Worm (Caenorhabditis elegans) whole organism, mixed stage, embryonic: ENCODE results near the gene txt-4.

Experiments
- M03D4.4 ChIP-seq: sonication (generic microtip); optimal IDR thresholded peaks from 2 replicates; lab custom pipeline; 2017; ENCODE audit warnings: mild to moderate bottlenecking, missing genetic modification characterization, missing compliant biosample characterization
- bed-3 ChIP-seq: fragments of 200-800 bp; sonication (Bioruptor generic); optimal IDR thresholded peaks from 3 replicates; lab custom pipeline; 2018; ENCODE audit warnings: mild to moderate bottlenecking, missing genetic modification characterization, moderate library complexity, missing compliant biosample characterization
- blmp-1 ChIP-seq: fragments of 150-350 bp; optimal IDR thresholded peaks from 2 replicates; lab custom pipeline; 2014; ENCODE audit warnings: missing biosample characterization, missing genetic modification characterization
- ceh-39 ChIP-seq: fragments of 150-350 bp; optimal IDR thresholded peaks from 2 replicates; lab custom pipeline; 2014; ENCODE audit warnings: missing biosample characterization, missing genetic modification characterization
- ceh-43 ChIP-seq: fragments of 200-800 bp; sonication (Bioruptor generic); optimal IDR thresholded peaks from 2 replicates; lab custom pipeline; 2018; ENCODE audit warnings: mild to moderate bottlenecking, missing genetic modification characterization, moderate library complexity, missing compliant biosample characterization
- ceh-83 ChIP-seq: fragments of 200-800 bp; sonication (Bioruptor generic); optimal IDR thresholded peaks from 2 replicates; lab custom pipeline; 2018; ENCODE audit warnings: mild to moderate bottlenecking, missing genetic modification characterization, missing compliant biosample characterization
- ces-1 ChIP-seq: fragments of 150-350 bp; optimal IDR thresholded peaks from 2 replicates; lab custom pipeline; 2014; ENCODE audit warnings: missing biosample characterization, missing genetic modification reagents, missing genetic modification characterization
- cnd-1 ChIP-seq: fragments of 200-800 bp; sonication (Bioruptor generic); optimal IDR thresholded peaks from 2 replicates; lab custom pipeline; 2018; ENCODE audit warnings: mild to moderate bottlenecking, missing genetic modification characterization, missing compliant biosample characterization
- drap-1 ChIP-seq: fragments of 200-800 bp; sonication (Bioruptor generic); optimal IDR thresholded peaks from 3 replicates; lab custom pipeline; 2018; ENCODE audit warnings: mild to moderate bottlenecking, missing genetic modification characterization, missing compliant biosample characterization
- elt-1 ChIP-seq: sonication (generic microtip); optimal IDR thresholded peaks from 2 replicates; lab custom pipeline; 2017; ENCODE audit warnings: missing genetic modification characterization, mild to moderate bottlenecking, missing compliant biosample characterization, antibody characterized with exemption, moderate library complexity, borderline replicate concordance; ENCODE audit not compliant: insufficient read depth
- elt-3 ChIP-seq: fragments of 150-350 bp; optimal IDR thresholded peaks from 2 replicates; lab custom pipeline; 2014; ENCODE audit warnings: missing biosample characterization, missing genetic modification characterization
- flh-1 ChIP-seq: fragments of 200-800 bp; sonication (Bioruptor generic); optimal IDR thresholded peaks from 2 replicates; lab custom pipeline; 2018; ENCODE audit warnings: mild to moderate bottlenecking, missing genetic modification characterization, moderate library complexity, missing compliant biosample characterization
- ham-2 ChIP-seq: fragments of 200-800 bp; sonication (Bioruptor generic); optimal IDR thresholded peaks from 2 replicates; lab custom pipeline; 2018; ENCODE audit warnings: mild to moderate bottlenecking, missing genetic modification characterization, missing compliant biosample characterization
- hlh-1 ChIP-seq: fragments of 150-350 bp; optimal IDR thresholded peaks from 2 replicates; lab custom pipeline; 2014; ENCODE audit warnings: missing biosample characterization, missing genetic modification reagents, missing genetic modification characterization
- lin-13 ChIP-seq: fragments of 150-350 bp; optimal IDR thresholded peaks from 2 replicates; lab custom pipeline; 2014; ENCODE audit warnings: missing biosample characterization, missing genetic modification characterization
- lin-32 ChIP-seq: fragments of 200-800 bp; sonication (Bioruptor generic); optimal IDR thresholded peaks from 2 replicates; lab custom pipeline; 2018; ENCODE audit warnings: mild to moderate bottlenecking, missing genetic modification characterization, missing compliant biosample characterization
- lsy-2 ChIP-seq: fragments of 150-350 bp; optimal IDR thresholded peaks from 2 replicates; lab custom pipeline; 2014; ENCODE audit warnings: missing biosample characterization, missing genetic modification characterization
- mab-5 ChIP-seq: fragments of 150-350 bp; optimal IDR thresholded peaks from 2 replicates; lab custom pipeline; 2014; ENCODE audit warnings: missing biosample characterization, missing genetic modification characterization
- mep-1 ChIP-seq: fragments of 150-350 bp; optimal IDR thresholded peaks from 2 replicates; lab custom pipeline; 2017; ENCODE audit warnings: missing biosample characterization, missing genetic modification reagents, missing genetic modification characterization, inconsistent platforms
- mls-2 ChIP-seq: sonication (generic microtip); optimal IDR thresholded peaks from 2 replicates; lab custom pipeline; 2016; ENCODE audit warnings: mild to moderate bottlenecking, missing genetic modification characterization, moderate library complexity, missing compliant biosample characterization
- nhr-12 ChIP-seq: fragments of 150-350 bp; optimal IDR thresholded peaks from 2 replicates; lab custom pipeline; 2014; ENCODE audit warnings: missing biosample characterization, missing genetic modification characterization
- nhr-2 ChIP-seq: fragments of 150-350 bp; optimal IDR thresholded peaks from 2 replicates; lab custom pipeline; 2014; ENCODE audit warnings: missing biosample characterization, missing genetic modification characterization
- nhr-237 ChIP-seq: fragments of 150-350 bp; optimal IDR thresholded peaks from 2 replicates; lab custom pipeline; 2014; ENCODE audit warnings: missing biosample characterization, missing genetic modification characterization
- nhr-28 ChIP-seq: fragments of 150-350 bp; optimal IDR thresholded peaks from 2 replicates; lab custom pipeline; 2014; ENCODE audit warnings: missing biosample characterization, missing genetic modification characterization
- pha-4 ChIP-seq: fragments of 150-350 bp; optimal IDR thresholded peaks from 2 replicates; lab custom pipeline; 2018; ENCODE audit warnings: missing biosample characterization, missing genetic modification reagents, missing genetic modification characterization
- sem-2 ChIP-seq: fragments of 200-800 bp; sonication (Bioruptor generic); optimal IDR thresholded peaks from 2 replicates; lab custom pipeline; 2018; ENCODE audit warnings: mild to moderate bottlenecking, missing genetic modification characterization, missing compliant biosample characterization
- snpc-4 ChIP-seq: fragments of 150-350 bp; optimal IDR thresholded peaks from 2 replicates; lab custom pipeline; 2014; ENCODE audit warnings: missing biosample characterization, missing genetic modification characterization
- sptf-1 ChIP-seq: sonication (generic microtip); optimal IDR thresholded peaks from 2 replicates; lab custom pipeline; 2017; ENCODE audit warnings: mild to moderate bottlenecking, missing genetic modification characterization, moderate library complexity, missing compliant biosample characterization
- tbx-8 ChIP-seq: fragments of 200-800 bp; sonication (Bioruptor generic); optimal IDR thresholded peaks from 2 replicates; lab custom pipeline; 2018; ENCODE audit warnings: mild to moderate bottlenecking, missing genetic modification characterization, moderate library complexity, missing compliant biosample characterization
- unc-120 ChIP-seq: sonication (generic microtip); optimal IDR thresholded peaks from 2 replicates; lab custom pipeline; 2017; ENCODE audit warnings: missing genetic modification characterization, missing compliant biosample characterization; ENCODE audit not compliant: poor library complexity, severe bottlenecking
- unc-39 ChIP-seq: fragments of 150-350 bp; optimal IDR thresholded peaks from 2 replicates; lab custom pipeline; 2014; ENCODE audit warnings: missing biosample characterization, missing genetic modification characterization
- unc-62 ChIP-seq: fragments of 150-350 bp; optimal IDR thresholded peaks from 2 replicates; lab custom pipeline; 2014; ENCODE audit warnings: missing biosample characterization, missing genetic modification reagents, missing genetic modification characterization
- zip-8 ChIP-seq: fragments of 150-350 bp; optimal IDR thresholded peaks from 2 replicates; lab custom pipeline; 2014; ENCODE audit warnings: missing biosample characterization, missing genetic modification characterization
- ztf-11 ChIP-seq: fragments of 150-350 bp; optimal IDR thresholded peaks from 2 replicates; lab custom pipeline; 2014; ENCODE audit warnings: missing biosample characterization, missing genetic modification characterization

The txt-4 gene

ce11 chrIV:1472145-1472544 lies 38.2 kb upstream of the txt-4 start:
- TF ChIP-seq drap-1 (GFP tag; lab: Kevin White, UChicago) (no peak), nhr-28 (no peak), ceh-83 (GFP tag; lab: Kevin White, UChicago) (no peak), lin-13 (tag; lab: Kevin White, UChicago) (no peak), lin-32 (GFP tag; lab: Kevin White, UChicago) (no peak), mab-5 (tag; lab: Kevin White, UChicago) (no peak), ceh-39 (no peak), nhr-12 (tag; lab: Kevin White, UChicago) (no peak), bed-3 (GFP tag; lab: Kevin White, UChicago) (no peak)

ce11 chrIV:1475009-1475408 lies 35.4 kb upstream of the txt-4 start, which contains the start of gene Y77E11A.12:
Y77E11A.12 (minus strand) TSS chrIV:1475109.
- TF ChIP-seq zip-8 (tag; lab: Kevin White, UChicago): no peak
- no peak for TF ChIP-seq elt-3
- no peak for TF ChIP-seq flh-1 (GFP tag; lab: Kevin White, UChicago)
- no peak for TF ChIP-seq ceh-39
- TF ChIP-seq mls-2 (tag; lab: Kevin White, UChicago): no peak
- TF ChIP-seq M03D4.4 (tag; lab: Kevin White, UChicago): no peak
- no peak for TF ChIP-seq unc-62 (GFP tag; lab: Kevin White, UChicago)

DNA sequence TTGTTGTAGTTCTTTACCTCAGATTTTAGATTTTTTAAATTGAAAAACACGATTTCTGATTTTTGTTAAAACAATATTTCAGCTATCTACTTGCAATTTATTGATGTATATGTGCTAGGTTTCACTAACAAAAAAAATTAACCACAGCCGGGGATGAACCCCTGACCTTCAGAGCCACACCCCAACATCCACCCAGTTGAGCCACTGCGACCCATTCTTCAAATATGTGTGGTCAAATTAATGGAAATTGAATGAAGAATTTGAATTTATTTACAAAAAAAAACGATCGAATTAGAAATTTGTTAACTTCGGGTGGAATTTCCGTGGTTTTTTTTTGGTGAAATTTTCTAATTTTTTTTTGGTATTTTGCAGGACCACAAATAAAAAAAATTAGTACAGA lies 31.7 kb upstream of the txt-4 start:
- TF ChIP-seq sem-2: no peak
- no peak for TF ChIP-seq nhr-28
- no peak for TF ChIP-seq lsy-2
- no peak for TF ChIP-seq elt-1 (tag; lab: Kevin White, UChicago)
- no peak for TF ChIP-seq mab-5 (tag; lab: Kevin White, UChicago)

ce11 chrIV:1484968-1485474 lies 25.3 kb upstream of the txt-4 start, which contains the start of gene Y77E11A.16:
Y77E11A.16 (plus strand) TSS chrIV:1485424.
- no peak for TF ChIP-seq unc-39 (tag; lab: Kevin White, UChicago)
- no peak for TF ChIP-seq unc-62 (GFP tag; lab: Kevin White, UChicago)
- TF ChIP-seq ztf-11 (tag; lab: Kevin White, UChicago): no peak
- TF ChIP-seq ceh-43 (GFP tag; lab: Kevin White, UChicago): no peak
- TF ChIP-seq tbx-8 (GFP tag; lab: Kevin White, UChicago): no peak
- TF ChIP-seq blmp-1 (tag; lab: Kevin White, UChicago): no peak
- no peak for TF ChIP-seq cnd-1
- no peak for TF ChIP-seq zip-8 (tag; lab: Kevin White, UChicago)
- no peak for TF ChIP-seq ces-1
- TF ChIP-seq nhr-237: no peak
- no peak for TF ChIP-seq ham-2 (GFP tag; lab: Kevin White, UChicago)
- TF ChIP-seq ceh-83 (GFP tag; lab: Kevin White, UChicago): no peak
- TF ChIP-seq lsy-2: no peak
- no peak for TF ChIP-seq M03D4.4 (tag; lab: Kevin White, UChicago)
- no peak for TF ChIP-seq snpc-4 (tag; lab: Kevin White, UChicago)
- no peak for TF ChIP-seq ceh-39
- TF ChIP-seq sem-2: no peak
- no peak for TF ChIP-seq lin-32 (GFP tag; lab: Kevin White, UChicago)

ce11 chrIV:1496017-1496678 lies 14.2 kb upstream of the txt-4 start, which contains the start of gene npp-20:
npp-20 (minus strand) TSS chrIV:1496022.
- TF ChIP-seq mep-1 (peak; percentile 34), pha-4 (tag; lab: Kevin White, UChicago) (no peak), sem-2 (no peak), flh-1 (GFP tag; lab: Kevin White, UChicago) (no peak), ceh-39 (no peak), lsy-2 (peak; percentile 8), blmp-1 (tag; lab: Kevin White, UChicago) (no peak), elt-1 (tag; lab: Kevin White, UChicago) (no peak), hlh-1 (tag; lab: Kevin White, UChicago) (no peak), elt-3 (no peak), nhr-12 (tag; lab: Kevin White, UChicago) (no peak), ceh-83 (GFP tag; lab: Kevin White, UChicago) (no peak), lin-32 (GFP tag; lab: Kevin White, UChicago) (no peak), zip-8 (tag; lab: Kevin White, UChicago) (no peak), lin-13 (tag; lab: Kevin White, UChicago) (peak; percentile 37), bed-3 (GFP tag; lab: Kevin White, UChicago) (no peak), ces-1 (peak; percentile 69), nhr-2 (tag; lab: Kevin White, UChicago) (no peak), unc-120 (tag; lab: Kevin White, UChicago) (no peak), sptf-1 (no peak)
